Worm (Caenorhabditis elegans) whole organism, L1 larva: ENCODE measurements around the gene aqp-1.

ENCODE experiments used
- Y116A8C.19 ChIP-seq: sonication (generic microtip); optimal IDR thresholded peaks from 2 replicates; lab custom pipeline; 2016; ENCODE audit warnings: missing compliant biosample characterization, missing genetic modification characterization, borderline replicate concordance
- ama-1 ChIP-seq: fragments of 150-350 bp; optimal IDR thresholded peaks from 2 replicates; lab custom pipeline; 2014
- ceh-82 ChIP-seq, 3 experiments: fragments of 150-350 bp in 1 of 3; sonication (generic microtip) in 2 of 3; optimal IDR thresholded peaks; 2 replicates each; lab custom pipeline; 2014 to 2017; ENCODE audit warnings: missing biosample characterization in 3 of 3, missing genetic modification characterization in 3 of 3
- fos-1 ChIP-seq: fragments of 150-350 bp; optimal IDR thresholded peaks from 2 replicates; lab custom pipeline; 2014; ENCODE audit warnings: missing biosample characterization, missing genetic modification characterization
- hpl-2 ChIP-seq: fragments of 150-350 bp; optimal IDR thresholded peaks from 2 replicates; lab custom pipeline; 2014; ENCODE audit warnings: missing biosample characterization, missing genetic modification reagents, missing genetic modification characterization
- irx-1 ChIP-seq: sonication (generic microtip); optimal IDR thresholded peaks from 2 replicates; lab custom pipeline; 2016; ENCODE audit warnings: missing genetic modification characterization, missing compliant biosample characterization
- pag-3 ChIP-seq: sonication (generic microtip); optimal IDR thresholded peaks from 2 replicates; lab custom pipeline; 2017; ENCODE audit warnings: missing genetic modification characterization, mild to moderate bottlenecking, missing compliant biosample characterization, antibody characterized with exemption, borderline replicate concordance; ENCODE audit not compliant: insufficient read depth
- ztf-4 ChIP-seq: fragments of 150-350 bp; optimal IDR thresholded peaks from 2 replicates; lab custom pipeline; 2014; ENCODE audit warnings: missing biosample characterization, missing genetic modification characterization

DNA sequence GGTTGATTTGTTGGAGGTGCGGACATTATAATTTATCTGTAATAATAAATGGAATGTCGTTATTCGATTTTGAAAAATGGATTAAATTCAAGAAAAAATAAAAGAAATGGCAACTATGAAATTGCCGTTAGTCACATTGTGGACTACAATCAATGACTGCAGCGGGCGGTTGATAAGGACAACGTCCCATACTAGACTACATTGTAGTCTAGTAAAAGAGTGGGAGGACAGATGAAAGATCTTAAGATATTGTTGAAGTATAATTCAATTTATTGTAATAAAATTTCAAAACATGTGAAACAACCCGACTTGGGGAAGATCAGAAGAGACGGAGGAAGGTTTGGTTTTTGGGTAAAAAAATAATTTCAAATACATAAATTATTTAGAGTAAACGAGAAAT, 13.8 kb upstream of the aqp-1 start, which contains the start of the genes prx-13 and ada-2:
- TF ChIP-seq Y116A8C.19 (tag; lab: Kevin White, UChicago): no peak
- TF ChIP-seq ama-1: no peak
- no peak for TF ChIP-seq ztf-4 (tag; lab: Kevin White, UChicago)
- TF ChIP-seq hpl-2 (GFP tag; lab: Kevin White, UChicago): no peak
- TF ChIP-seq fos-1 (tag; lab: Kevin White, UChicago): no peak
- no peak for TF ChIP-seq pag-3
- TF ChIP-seq ceh-82 (tag; optimal IDR thresholded peaks at IDR 0.05; lab: Kevin White, UChicago): no peak
- TF ChIP-seq irx-1 (tag; lab: Kevin White, UChicago): no peak
